Worm (Caenorhabditis elegans): ENCODE results near the gene slc-36.5.

DNA sequence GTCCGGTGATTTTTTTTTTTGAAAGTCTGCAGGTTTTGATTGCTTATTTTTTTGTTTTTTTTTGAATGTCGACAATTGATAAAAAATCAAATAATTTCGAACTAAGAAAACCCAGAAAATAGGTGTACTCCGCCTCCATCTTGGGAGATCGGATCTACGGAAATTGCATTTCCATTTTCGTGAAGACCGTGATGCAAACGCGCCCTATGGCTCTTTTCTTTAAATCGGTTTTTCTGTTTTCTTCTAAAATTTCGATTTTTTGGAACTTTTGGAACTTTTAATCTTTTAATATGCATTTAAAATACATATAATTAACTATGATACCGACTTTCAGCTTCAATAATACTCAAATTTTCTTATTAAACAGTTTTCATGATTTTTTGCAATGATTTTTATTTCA lies 34.8 kb downstream of the slc-36.5 start:
- no peak for TF ChIP-seq zag-1 (tag; optimal IDR thresholded peaks at IDR 0.05)
- TF ChIP-seq ctbp-1 (GFP tag; IDR thresholded peaks at IDR 0.05), result no peak
- TF ChIP-seq aly-2 (tag; optimal IDR thresholded peaks at IDR 0.05), result no peak
- TF ChIP-seq madf-5 (GFP tag; IDR thresholded peaks at IDR 0.05), result no peak
- TF ChIP-seq ceh-82 (tag; optimal IDR thresholded peaks at IDR 0.05), result no peak
